Fruit fly (Drosophila melanogaster) whole organism, pupa: Measurements from ENCODE around the gene B52.

Source experiments
- CG10348 ChIP-seq: fragments of 200-800 bp; sonication (Bioruptor generic); IDR thresholded peaks from 2 replicates; pipeline ENCODE4 v1.3.6; 2022; ENCODE audit warnings: missing biosample characterization, missing genetic modification characterization
- CG13204 ChIP-seq: fragments of 200-800 bp; sonication (Bioruptor generic); optimal IDR thresholded peaks from 2 replicates; lab custom pipeline; 2018; ENCODE audit warnings: missing biosample characterization, mild to moderate bottlenecking, missing genetic modification characterization, moderate library complexity
- CG34367 ChIP-seq: fragments of 200-800 bp; sonication (Bioruptor generic); optimal IDR thresholded peaks from 2 replicates; lab custom pipeline; 2018; ENCODE audit warnings: missing biosample characterization, mild to moderate bottlenecking, missing genetic modification characterization
- CG4496 ChIP-seq: fragments of 200-800 bp; sonication (Bioruptor generic); IDR thresholded peaks from 3 replicates; pipeline ENCODE4 v1.3.6; 2022; ENCODE audit warnings: missing biosample characterization, missing genetic modification characterization
- CG8159 ChIP-seq: fragments of 200-800 bp; sonication (Bioruptor generic); optimal IDR thresholded peaks from 3 replicates; lab custom pipeline; 2018; ENCODE audit warnings: missing biosample characterization, mild to moderate bottlenecking, missing genetic modification characterization, moderate library complexity
- CG8301 ChIP-seq: fragments of 200-800 bp; sonication (Bioruptor generic); optimal IDR thresholded peaks from 2 replicates; lab custom pipeline; 2018; ENCODE audit warnings: missing biosample characterization, mild to moderate bottlenecking, missing genetic modification characterization
- D1 ChIP-seq: fragments of 200-800 bp; sonication (Bioruptor generic); optimal IDR thresholded peaks from 2 replicates; lab custom pipeline; 2018; ENCODE audit warnings: missing biosample characterization, mild to moderate bottlenecking, missing genetic modification characterization, moderate library complexity
- EcR ChIP-seq: fragments of 200-800 bp; sonication (Bioruptor generic); optimal IDR thresholded peaks from 3 replicates; lab custom pipeline; 2019; ENCODE audit warnings: missing biosample characterization, missing genetic modification characterization, mild to moderate bottlenecking, moderate library complexity, missing genetic modification reagents
- Ets98B ChIP-seq: fragments of 200-800 bp; sonication (Bioruptor generic); IDR thresholded peaks from 2 replicates; pipeline ENCODE4 v1.3.6; 2022; ENCODE audit warnings: missing biosample characterization, missing genetic modification characterization
- Pif1B ChIP-seq: fragments of 200-800 bp; sonication (Bioruptor generic); optimal IDR thresholded peaks from 3 replicates; lab custom pipeline; 2016; ENCODE audit warnings: missing biosample characterization, missing genetic modification characterization
- Snoo ChIP-seq: fragments of 200-800 bp; sonication (Bioruptor generic); optimal IDR thresholded peaks from 3 replicates; lab custom pipeline; 2017; ENCODE audit warnings: missing biosample characterization, mild to moderate bottlenecking, missing genetic modification characterization, inconsistent platforms
- rn ChIP-seq: fragments of 200-800 bp; sonication (Bioruptor generic); IDR thresholded peaks from 2 replicates; pipeline ENCODE4 v1.3.6; 2022; ENCODE audit warnings: missing biosample characterization, missing genetic modification characterization

dm6 chr3R:13647734-13648541, 13.2 kb upstream of the B52 start:
- TF ChIP-seq rn (GFP tag; lab: Robert Waterston, UW) (no peak), CG8301 (no peak), CG8159 (tag; lab: Kevin White, UChicago) (no peak), Pif1B (GFP tag; lab: Kevin White, UChicago) (no peak), CG4496 (peak; percentile 23; the same call in 1 of the 3 replicates), Ets98B (GFP tag; lab: Robert Waterston, UW) (no peak), CG10348 (no peak), CG13204 (GFP tag; lab: Kevin White, UChicago) (no peak), CG34367 (tag; lab: Kevin White, UChicago) (no peak), D1 (tag; lab: Kevin White, UChicago) (no peak), EcR (GFP tag; lab: Kevin White, UChicago) (peak; percentile 94), Snoo (tag; lab: Kevin White, UChicago) (no peak)
